Worm (Caenorhabditis elegans) whole organism, young adult: ENCODE results near the gene sri-4.

Source experiments
- B0019.2 ChIP-seq: fragments of 200-800 bp; sonication (Bioruptor generic); conservative IDR thresholded peaks from 2 replicates; pipeline ENCODE4 v1.3.6; 2022; ENCODE audit warnings: missing genetic modification reagents, missing genetic modification characterization, missing compliant biosample characterization
- B0035.1 ChIP-seq: sonication (generic microtip); optimal IDR thresholded peaks from 2 replicates; lab custom pipeline; 2016; ENCODE audit warnings: missing genetic modification characterization, mild to moderate bottlenecking, missing compliant biosample characterization, missing genotype, missing genetic modification reagents
- B0336.3 ChIP-seq: fragments of 200-800 bp; sonication (Bioruptor generic); IDR thresholded peaks from 2 replicates; pipeline ENCODE4 v1.3.6; 2022; ENCODE audit warnings: missing genetic modification characterization, missing compliant biosample characterization
- F10E7.11 ChIP-seq: sonication (generic microtip); optimal IDR thresholded peaks from 2 replicates; lab custom pipeline; 2017; ENCODE audit warnings: mild to moderate bottlenecking, missing genetic modification characterization, moderate library complexity, missing compliant biosample characterization
- F22D6.2 ChIP-seq: sonication (generic microtip); optimal IDR thresholded peaks from 2 replicates; lab custom pipeline; 2016; ENCODE audit warnings: mild to moderate bottlenecking, missing genetic modification characterization, missing compliant biosample characterization
- F23B12.7 ChIP-seq: sonication (generic microtip); optimal IDR thresholded peaks from 2 replicates; lab custom pipeline; 2017; ENCODE audit warnings: missing genetic modification characterization, mild to moderate bottlenecking, missing compliant biosample characterization, antibody characterized with exemption, moderate library complexity; ENCODE audit not compliant: insufficient read depth
- F57A8.1 ChIP-seq: fragments of 200-800 bp; sonication (Bioruptor generic); optimal IDR thresholded peaks from 2 replicates; lab custom pipeline; 2018; ENCODE audit warnings: mild to moderate bottlenecking, missing genetic modification characterization, moderate library complexity, missing compliant biosample characterization
- F57C9.4 ChIP-seq: sonication (generic microtip); optimal IDR thresholded peaks from 2 replicates; lab custom pipeline; 2017; ENCODE audit warnings: mild to moderate bottlenecking, missing genetic modification characterization, missing compliant biosample characterization
- K11D2.4 ChIP-seq: fragments of 200-800 bp; sonication (Bioruptor generic); IDR thresholded peaks from 2 replicates; pipeline ENCODE4 v1.3.6; 2022; ENCODE audit warnings: missing genetic modification reagents, missing genetic modification characterization, missing compliant biosample characterization
- K12H6.12 ChIP-seq: fragments of 200-800 bp; sonication (Bioruptor generic); optimal IDR thresholded peaks from 2 replicates; lab custom pipeline; 2018; ENCODE audit warnings: mild to moderate bottlenecking, missing genetic modification characterization, missing compliant biosample characterization
- T07F8.4 ChIP-seq: sonication (generic microtip); optimal IDR thresholded peaks from 2 replicates; lab custom pipeline; 2016; ENCODE audit warnings: mild to moderate bottlenecking, missing genetic modification characterization, moderate library complexity, missing compliant biosample characterization
- T26A5.8 ChIP-seq: sonication (generic microtip); optimal IDR thresholded peaks from 2 replicates; lab custom pipeline; 2016; ENCODE audit warnings: missing genetic modification characterization, missing compliant biosample characterization
- Y79H2A.3 ChIP-seq: fragments of 200-800 bp; sonication (Bioruptor generic); conservative IDR thresholded peaks from 2 replicates; pipeline ENCODE4 v1.3.6; 2022; ENCODE audit warnings: missing genetic modification reagents, missing genetic modification characterization, missing compliant biosample characterization
- ZK185.1 ChIP-seq: sonication (generic microtip); optimal IDR thresholded peaks from 2 replicates; lab custom pipeline; 2016; ENCODE audit warnings: mild to moderate bottlenecking, missing genetic modification characterization, missing compliant biosample characterization; ENCODE audit not compliant: poor library complexity, severe bottlenecking
- akir-1 ChIP-seq: fragments of 200-800 bp; sonication (Bioruptor generic); optimal IDR thresholded peaks from 2 replicates; lab custom pipeline; 2018; ENCODE audit warnings: mild to moderate bottlenecking, missing genetic modification characterization, moderate library complexity, missing compliant biosample characterization
- ama-1 ChIP-seq, 3 experiments: fragments of 150-350 bp in 1 of 3; sonication (generic microtip) in 2 of 3; optimal IDR thresholded peaks; 2 replicates each; lab custom pipeline; 2014 to 2018; ENCODE audit warnings: missing biosample characterization in 2 of 3, missing genetic modification characterization in 2 of 3, missing genetic modification reagents in 2 of 3
- atf-7 ChIP-seq: sonication (generic microtip); optimal IDR thresholded peaks from 2 replicates; lab custom pipeline; 2017; ENCODE audit warnings: mild to moderate bottlenecking, missing genetic modification characterization, missing compliant biosample characterization
- athp-1 ChIP-seq: sonication (generic microtip); optimal IDR thresholded peaks from 2 replicates; lab custom pipeline; 2017; ENCODE audit warnings: mild to moderate bottlenecking, missing genetic modification characterization, missing compliant biosample characterization
- attf-5 ChIP-seq: fragments of 200-800 bp; sonication (Bioruptor generic); optimal IDR thresholded peaks from 2 replicates; lab custom pipeline; 2018; ENCODE audit warnings: mild to moderate bottlenecking, missing genetic modification characterization, missing compliant biosample characterization
- attf-6 ChIP-seq: fragments of 200-800 bp; sonication (Bioruptor generic); IDR thresholded peaks from 2 replicates; pipeline ENCODE4 v1.3.6; 2022; ENCODE audit warnings: missing genetic modification reagents, missing genetic modification characterization, missing compliant biosample characterization
- bed-1 ChIP-seq: fragments of 200-800 bp; sonication (Bioruptor generic); IDR thresholded peaks from 2 replicates; pipeline ENCODE4 v1.3.6; 2022; ENCODE audit warnings: missing genetic modification reagents, missing genetic modification characterization, missing compliant biosample characterization
- cebp-2 ChIP-seq: fragments of 200-800 bp; sonication (Bioruptor generic); IDR thresholded peaks from 2 replicates; pipeline ENCODE4 v1.3.6; 2022; ENCODE audit warnings: missing genetic modification characterization, missing compliant biosample characterization
- ceh-27 ChIP-seq: fragments of 200-800 bp; sonication (Bioruptor generic); optimal IDR thresholded peaks from 2 replicates; lab custom pipeline; 2018; ENCODE audit warnings: mild to moderate bottlenecking, missing genetic modification characterization, moderate library complexity, missing compliant biosample characterization
- ceh-79 ChIP-seq: sonication (generic microtip); optimal IDR thresholded peaks from 2 replicates; lab custom pipeline; 2017; ENCODE audit warnings: mild to moderate bottlenecking, missing genetic modification characterization, missing compliant biosample characterization
- chd-7 ChIP-seq: sonication (generic microtip); optimal IDR thresholded peaks from 2 replicates; lab custom pipeline; 2016; ENCODE audit warnings: mild to moderate bottlenecking, missing genetic modification characterization, moderate library complexity, missing compliant biosample characterization
- efl-1 ChIP-seq: fragments of 150-350 bp; optimal IDR thresholded peaks from 2 replicates; lab custom pipeline; 2014; ENCODE audit warnings: missing biosample characterization, missing genetic modification reagents, missing genetic modification characterization
- him-1 ChIP-seq: sonication (generic microtip); optimal IDR thresholded peaks from 2 replicates; lab custom pipeline; 2016; ENCODE audit warnings: missing genotype, missing genetic modification reagents, missing genetic modification characterization, missing compliant biosample characterization
- hmg-1.2 ChIP-seq: fragments of 200-800 bp; sonication (Bioruptor generic); IDR thresholded peaks from 2 replicates; pipeline ENCODE4 v1.3.6; 2022; ENCODE audit warnings: missing genetic modification reagents, missing genetic modification characterization, missing compliant biosample characterization
- hrde-1 ChIP-seq: sonication (generic microtip); optimal IDR thresholded peaks from 2 replicates; lab custom pipeline; 2016; ENCODE audit warnings: missing genetic modification characterization, mild to moderate bottlenecking, missing compliant biosample characterization, moderate library complexity, missing genotype, missing genetic modification reagents, borderline replicate concordance
- let-526 ChIP-seq: fragments of 200-800 bp; sonication (Bioruptor generic); IDR thresholded peaks from 2 replicates; pipeline ENCODE4 v1.3.6; 2022; ENCODE audit warnings: missing genetic modification reagents, missing genetic modification characterization, missing compliant biosample characterization
- lin-35 ChIP-seq, 3 experiments: fragments of 150-350 bp in 2 of 3; sonication (generic microtip) in 1 of 3; optimal IDR thresholded peaks; 2 replicates each; lab custom pipeline; 2014 to 2018; ENCODE audit warnings: missing biosample characterization in 3 of 3, missing genetic modification characterization in 3 of 3, missing genetic modification reagents in 3 of 3
- lin-40 ChIP-seq: sonication (generic microtip); optimal IDR thresholded peaks from 2 replicates; lab custom pipeline; 2016; ENCODE audit warnings: missing genetic modification characterization, mild to moderate bottlenecking, missing compliant biosample characterization, missing genotype, missing genetic modification reagents
- lsl-1 ChIP-seq: fragments of 200-800 bp; sonication (Bioruptor generic); optimal IDR thresholded peaks from 2 replicates; lab custom pipeline; 2018; ENCODE audit warnings: mild to moderate bottlenecking, missing genetic modification characterization, moderate library complexity, missing compliant biosample characterization
- lsy-27 ChIP-seq: sonication (generic microtip); optimal IDR thresholded peaks from 2 replicates; lab custom pipeline; 2017; ENCODE audit warnings: missing genetic modification characterization, mild to moderate bottlenecking, missing compliant biosample characterization, antibody characterized with exemption, missing genotype, borderline replicate concordance; ENCODE audit not compliant: insufficient read depth
- madf-3 ChIP-seq: fragments of 200-800 bp; sonication (Bioruptor generic); IDR thresholded peaks from 2 replicates; pipeline ENCODE4 v1.3.6; 2022; ENCODE audit warnings: missing genetic modification reagents, missing genetic modification characterization, missing compliant biosample characterization
- madf-6 ChIP-seq: fragments of 200-800 bp; sonication (Bioruptor generic); IDR thresholded peaks from 2 replicates; pipeline ENCODE4 v1.3.6; 2022; ENCODE audit warnings: missing genetic modification reagents, missing genetic modification characterization, missing compliant biosample characterization
- mes-4 ChIP-seq: sonication (generic microtip); optimal IDR thresholded peaks from 2 replicates; lab custom pipeline; 2016; ENCODE audit warnings: missing genotype, missing genetic modification characterization, missing compliant biosample characterization
- mxl-1 ChIP-seq: sonication (generic microtip); optimal IDR thresholded peaks from 2 replicates; lab custom pipeline; 2016; ENCODE audit warnings: missing genetic modification characterization, missing compliant biosample characterization
- nfya-2 ChIP-seq: fragments of 200-800 bp; sonication (Bioruptor generic); IDR thresholded peaks from 2 replicates; pipeline ENCODE4 v1.3.6; 2022; ENCODE audit warnings: missing genetic modification reagents, missing genetic modification characterization, missing compliant biosample characterization
- nfyb-1 ChIP-seq: fragments of 200-800 bp; sonication (Bioruptor generic); IDR thresholded peaks from 2 replicates; pipeline ENCODE4 v1.3.6; 2022; ENCODE audit warnings: missing genetic modification reagents, missing genetic modification characterization, missing compliant biosample characterization
- nhr-179 ChIP-seq: sonication (generic microtip); optimal IDR thresholded peaks from 2 replicates; lab custom pipeline; 2016; ENCODE audit warnings: mild to moderate bottlenecking, missing genetic modification characterization, missing compliant biosample characterization
- nhr-27 ChIP-seq: fragments of 200-800 bp; sonication (Bioruptor generic); optimal IDR thresholded peaks from 2 replicates; lab custom pipeline; 2018; ENCODE audit warnings: mild to moderate bottlenecking, missing genetic modification characterization, moderate library complexity, missing compliant biosample characterization
- nhr-80 ChIP-seq: sonication (generic microtip); optimal IDR thresholded peaks from 2 replicates; lab custom pipeline; 2016; ENCODE audit warnings: missing genetic modification characterization, missing compliant biosample characterization
- pha-4 ChIP-seq: fragments of 150-350 bp; sonication (generic microtip); optimal IDR thresholded peaks from 2 replicates; lab custom pipeline; 2014; ENCODE audit warnings: missing biosample characterization, missing genetic modification reagents, missing genetic modification characterization
- snpc-1.3 ChIP-seq: sonication (generic microtip); optimal IDR thresholded peaks from 2 replicates; lab custom pipeline; 2017; ENCODE audit warnings: missing genetic modification characterization, mild to moderate bottlenecking, missing compliant biosample characterization, antibody characterized with exemption, moderate library complexity, missing genotype, missing genetic modification reagents; ENCODE audit not compliant: insufficient read depth
- somi-1 ChIP-seq: fragments of 200-800 bp; sonication (Bioruptor generic); optimal IDR thresholded peaks from 2 replicates; lab custom pipeline; 2018; ENCODE audit warnings: mild to moderate bottlenecking, missing genetic modification characterization, missing compliant biosample characterization
- ztf-22 ChIP-seq: fragments of 200-800 bp; sonication (Bioruptor generic); optimal IDR thresholded peaks from 2 replicates; lab custom pipeline; 2018; ENCODE audit warnings: mild to moderate bottlenecking, missing genetic modification characterization, moderate library complexity, missing compliant biosample characterization
- ztf-26 ChIP-seq: sonication (generic microtip); optimal IDR thresholded peaks from 2 replicates; lab custom pipeline; 2017; ENCODE audit warnings: missing genetic modification characterization, missing compliant biosample characterization

The sri-4 gene

DNA sequence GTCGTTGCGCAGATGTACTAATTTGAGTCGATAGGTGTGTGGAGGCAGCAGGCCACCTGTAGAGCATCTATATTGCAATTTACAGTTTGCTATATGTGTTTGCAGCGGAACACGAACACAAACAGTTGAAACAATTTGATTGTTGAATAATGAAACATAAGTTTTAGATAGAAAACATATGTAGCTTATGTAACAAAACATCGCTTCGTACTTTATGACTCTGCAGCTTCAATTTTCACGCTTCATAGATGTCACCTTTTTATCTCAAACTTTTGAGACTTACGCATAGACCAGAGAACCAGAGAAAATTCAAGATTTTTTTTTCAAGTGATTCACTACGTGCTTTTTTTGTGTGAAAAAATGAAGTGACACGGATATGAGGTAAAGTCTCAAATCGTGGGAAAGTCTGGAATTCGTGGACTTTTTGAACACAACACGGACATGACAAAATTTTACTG, 24.2 kb upstream of the sri-4 start, which contains the start of gene fbxb-72:
Gene fbxb-72, minus strand, starts transcription at position 58 of the 458 bp plus-strand sequence.
- TF ChIP-seq nhr-27 (tag; lab: Kevin White, UChicago) (peak; percentile 5), hrde-1 (no peak), mes-4 (no peak), F23B12.7 (tag; lab: Kevin White, UChicago) (peak; percentile 88), B0019.2 (GFP tag; lab: Robert Waterston, UW) (no peak), T26A5.8 (tag; lab: Kevin White, UChicago) (no peak), ceh-27 (GFP tag; lab: Kevin White, UChicago) (peak; percentile 22), F57C9.4 (tag; lab: Kevin White, UChicago) (peak; percentile 85), K12H6.12 (peak; percentile 53), lin-35 (GFP tag; optimal IDR thresholded peaks at IDR 0.05; lab: Kevin White, UChicago) (peak in 1 of 3 experiments; percentile 77), B0336.3 (peak; percentile 77), cebp-2 (GFP tag; lab: Robert Waterston, UW) (no peak), attf-5 (GFP tag; lab: Kevin White, UChicago) (peak; percentile 29), him-1 (tag; lab: Kevin White, UChicago) (no peak), K11D2.4 (GFP tag; lab: Robert Waterston, UW) (peak; percentile 78), ZK185.1 (tag; lab: Kevin White, UChicago) (peak; percentile 95), ztf-26 (tag; lab: Kevin White, UChicago) (peak; percentile 68), akir-1 (GFP tag; lab: Kevin White, UChicago) (peak; percentile 25), nhr-80 (tag; lab: Kevin White, UChicago) (peak; percentile 39), mxl-1 (no peak), F22D6.2 (peak; percentile 85), nfyb-1 (GFP tag; lab: Robert Waterston, UW) (peak; percentile 88), F10E7.11 (tag; lab: Kevin White, UChicago) (no peak), pha-4 (tag; lab: Kevin White, UChicago) (peak; percentile 94), somi-1 (GFP tag; lab: Kevin White, UChicago) (peak; percentile 73), bed-1 (GFP tag; lab: Robert Waterston, UW) (no peak), efl-1 (GFP tag; lab: Kevin White, UChicago) (no peak), lsy-27 (tag; lab: Kevin White, UChicago) (no peak), snpc-1.3 (tag; lab: Kevin White, UChicago) (peak; percentile 64), attf-6 (GFP tag; lab: Robert Waterston, UW) (no peak), T07F8.4 (tag; lab: Kevin White, UChicago) (no peak), let-526 (GFP tag; lab: Robert Waterston, UW) (0 out of 2 replicates have a peak, but pooled peaks have one; percentile 11), nfya-2 (GFP tag; lab: Robert Waterston, UW) (no peak), athp-1 (peak; percentile 74), nhr-179 (no peak), F57A8.1 (GFP tag; lab: Kevin White, UChicago) (peak; percentile 41), ama-1 (optimal IDR thresholded peaks at IDR 0.05; lab: Kevin White, UChicago) (peak; percentile 96), ama-1 (GFP tag; optimal IDR thresholded peaks at IDR 0.05; lab: Kevin White, UChicago) (no peak), ceh-79 (tag; lab: Kevin White, UChicago) (no peak), lsl-1 (GFP tag; lab: Kevin White, UChicago) (no peak), chd-7 (peak; percentile 77), hmg-1.2 (GFP tag; lab: Robert Waterston, UW) (peak; percentile 50), lin-40 (tag; lab: Kevin White, UChicago) (peak; percentile 75), madf-3 (0 out of 2 replicates have a peak, but pooled peaks have one; percentile 9), madf-6 (GFP tag; lab: Robert Waterston, UW) (no peak), ztf-22 (peak; percentile 65), atf-7 (tag; lab: Kevin White, UChicago) (peak; percentile 66), B0035.1 (tag; lab: Kevin White, UChicago) (peak; percentile 71), Y79H2A.3 (GFP tag; lab: Robert Waterston, UW) (peak; percentile 85)
